Worm (Caenorhabditis elegans) whole organism, mixed stage, embryonic: ENCODE results near the gene F26A10.2.

Experiments used
- blmp-1 ChIP-seq: fragments of 150-350 bp; optimal IDR thresholded peaks from 2 replicates; lab custom pipeline; 2014; ENCODE audit warnings: missing biosample characterization, missing genetic modification characterization
- cnd-1 ChIP-seq: fragments of 200-800 bp; sonication (Bioruptor generic); optimal IDR thresholded peaks from 2 replicates; lab custom pipeline; 2018; ENCODE audit warnings: mild to moderate bottlenecking, missing genetic modification characterization, missing compliant biosample characterization
- elt-1 ChIP-seq: sonication (generic microtip); optimal IDR thresholded peaks from 2 replicates; lab custom pipeline; 2017; ENCODE audit warnings: missing genetic modification characterization, mild to moderate bottlenecking, missing compliant biosample characterization, antibody characterized with exemption, moderate library complexity, borderline replicate concordance; ENCODE audit not compliant: insufficient read depth
- lsy-2 ChIP-seq: fragments of 150-350 bp; optimal IDR thresholded peaks from 2 replicates; lab custom pipeline; 2014; ENCODE audit warnings: missing biosample characterization, missing genetic modification characterization
- nhr-2 ChIP-seq: fragments of 150-350 bp; optimal IDR thresholded peaks from 2 replicates; lab custom pipeline; 2014; ENCODE audit warnings: missing biosample characterization, missing genetic modification characterization
- nhr-237 ChIP-seq: fragments of 150-350 bp; optimal IDR thresholded peaks from 2 replicates; lab custom pipeline; 2014; ENCODE audit warnings: missing biosample characterization, missing genetic modification characterization
- unc-62 ChIP-seq: fragments of 150-350 bp; optimal IDR thresholded peaks from 2 replicates; lab custom pipeline; 2014; ENCODE audit warnings: missing biosample characterization, missing genetic modification reagents, missing genetic modification characterization

DNA sequence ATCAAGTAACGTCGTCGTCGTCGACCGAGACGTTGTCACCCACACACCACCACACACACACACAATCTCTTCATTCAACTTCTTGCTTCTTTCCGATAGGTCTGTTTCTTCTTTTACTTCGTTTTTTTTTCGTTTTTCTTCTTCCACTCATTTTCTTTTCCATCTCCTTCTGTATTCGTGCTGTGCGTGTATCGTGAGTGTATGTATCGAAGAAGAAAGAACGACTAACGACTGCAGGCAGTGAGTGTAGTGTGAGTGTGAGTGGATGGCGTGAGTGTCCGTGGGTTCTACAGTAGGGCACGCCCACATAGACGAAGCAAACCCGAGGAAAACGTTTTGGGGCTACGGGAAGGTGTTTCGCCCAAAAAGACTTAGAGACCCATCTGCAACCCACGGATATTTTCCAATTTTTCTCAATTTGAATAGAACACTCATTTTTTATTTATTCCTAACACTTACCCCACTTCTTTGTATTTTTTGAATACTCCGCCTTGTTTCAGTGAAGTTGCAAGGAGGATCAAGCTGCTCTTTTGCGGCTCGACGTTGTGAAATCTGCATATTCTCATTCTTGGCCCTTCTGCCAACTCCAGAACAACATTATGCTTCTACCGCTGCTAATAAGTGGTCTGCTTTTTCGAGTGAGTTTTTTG lies 59.5 kb downstream of the F26A10.2 start, which contains the start of gene adt-2:
- TF ChIP-seq blmp-1, result no peak
- TF ChIP-seq nhr-237 (tag; lab: Kevin White, UChicago), result no peak
- no peak for TF ChIP-seq lsy-2 (tag; lab: Kevin White, UChicago)
- no peak for TF ChIP-seq nhr-2 (tag; lab: Kevin White, UChicago)
- no peak for TF ChIP-seq elt-1 (tag; lab: Kevin White, UChicago)
- TF ChIP-seq unc-62 (GFP tag; lab: Kevin White, UChicago), result no peak
- TF ChIP-seq cnd-1, result no peak
